Worm (Caenorhabditis elegans) whole organism, mixed stage, embryonic: Measurements from ENCODE around the gene K10C2.8.

Experiments
- M03D4.4 ChIP-seq: sonication (generic microtip); optimal IDR thresholded peaks from 2 replicates; lab custom pipeline; 2017; ENCODE audit warnings: mild to moderate bottlenecking, missing genetic modification characterization, missing compliant biosample characterization
- blmp-1 ChIP-seq: fragments of 150-350 bp; optimal IDR thresholded peaks from 2 replicates; lab custom pipeline; 2014; ENCODE audit warnings: missing biosample characterization, missing genetic modification characterization
- ceh-39 ChIP-seq: fragments of 150-350 bp; optimal IDR thresholded peaks from 2 replicates; lab custom pipeline; 2014; ENCODE audit warnings: missing biosample characterization, missing genetic modification characterization
- ces-1 ChIP-seq: fragments of 150-350 bp; optimal IDR thresholded peaks from 2 replicates; lab custom pipeline; 2014; ENCODE audit warnings: missing biosample characterization, missing genetic modification reagents, missing genetic modification characterization
- cnd-1 ChIP-seq: fragments of 200-800 bp; sonication (Bioruptor generic); optimal IDR thresholded peaks from 2 replicates; lab custom pipeline; 2018; ENCODE audit warnings: mild to moderate bottlenecking, missing genetic modification characterization, missing compliant biosample characterization
- drap-1 ChIP-seq: fragments of 200-800 bp; sonication (Bioruptor generic); optimal IDR thresholded peaks from 3 replicates; lab custom pipeline; 2018; ENCODE audit warnings: mild to moderate bottlenecking, missing genetic modification characterization, missing compliant biosample characterization
- elt-1 ChIP-seq: sonication (generic microtip); optimal IDR thresholded peaks from 2 replicates; lab custom pipeline; 2017; ENCODE audit warnings: missing genetic modification characterization, mild to moderate bottlenecking, missing compliant biosample characterization, antibody characterized with exemption, moderate library complexity, borderline replicate concordance; ENCODE audit not compliant: insufficient read depth
- elt-3 ChIP-seq: fragments of 150-350 bp; optimal IDR thresholded peaks from 2 replicates; lab custom pipeline; 2014; ENCODE audit warnings: missing biosample characterization, missing genetic modification characterization
- flh-1 ChIP-seq: fragments of 200-800 bp; sonication (Bioruptor generic); optimal IDR thresholded peaks from 2 replicates; lab custom pipeline; 2018; ENCODE audit warnings: mild to moderate bottlenecking, missing genetic modification characterization, moderate library complexity, missing compliant biosample characterization
- ham-2 ChIP-seq: fragments of 200-800 bp; sonication (Bioruptor generic); optimal IDR thresholded peaks from 2 replicates; lab custom pipeline; 2018; ENCODE audit warnings: mild to moderate bottlenecking, missing genetic modification characterization, missing compliant biosample characterization
- hlh-1 ChIP-seq: fragments of 150-350 bp; optimal IDR thresholded peaks from 2 replicates; lab custom pipeline; 2014; ENCODE audit warnings: missing biosample characterization, missing genetic modification reagents, missing genetic modification characterization
- lin-32 ChIP-seq: fragments of 200-800 bp; sonication (Bioruptor generic); optimal IDR thresholded peaks from 2 replicates; lab custom pipeline; 2018; ENCODE audit warnings: mild to moderate bottlenecking, missing genetic modification characterization, missing compliant biosample characterization
- lsy-2 ChIP-seq: fragments of 150-350 bp; optimal IDR thresholded peaks from 2 replicates; lab custom pipeline; 2014; ENCODE audit warnings: missing biosample characterization, missing genetic modification characterization
- mab-5 ChIP-seq: fragments of 150-350 bp; optimal IDR thresholded peaks from 2 replicates; lab custom pipeline; 2014; ENCODE audit warnings: missing biosample characterization, missing genetic modification characterization
- mep-1 ChIP-seq: fragments of 150-350 bp; optimal IDR thresholded peaks from 2 replicates; lab custom pipeline; 2017; ENCODE audit warnings: missing biosample characterization, missing genetic modification reagents, missing genetic modification characterization, inconsistent platforms
- mls-2 ChIP-seq: sonication (generic microtip); optimal IDR thresholded peaks from 2 replicates; lab custom pipeline; 2016; ENCODE audit warnings: mild to moderate bottlenecking, missing genetic modification characterization, moderate library complexity, missing compliant biosample characterization
- nhr-12 ChIP-seq: fragments of 150-350 bp; optimal IDR thresholded peaks from 2 replicates; lab custom pipeline; 2014; ENCODE audit warnings: missing biosample characterization, missing genetic modification characterization
- nhr-2 ChIP-seq: fragments of 150-350 bp; optimal IDR thresholded peaks from 2 replicates; lab custom pipeline; 2014; ENCODE audit warnings: missing biosample characterization, missing genetic modification characterization
- nhr-237 ChIP-seq: fragments of 150-350 bp; optimal IDR thresholded peaks from 2 replicates; lab custom pipeline; 2014; ENCODE audit warnings: missing biosample characterization, missing genetic modification characterization
- nhr-28 ChIP-seq: fragments of 150-350 bp; optimal IDR thresholded peaks from 2 replicates; lab custom pipeline; 2014; ENCODE audit warnings: missing biosample characterization, missing genetic modification characterization
- nhr-76 ChIP-seq: sonication (generic microtip); optimal IDR thresholded peaks from 2 replicates; lab custom pipeline; 2017; ENCODE audit warnings: missing biosample characterization, missing genetic modification characterization
- pha-4 ChIP-seq: fragments of 150-350 bp; optimal IDR thresholded peaks from 2 replicates; lab custom pipeline; 2018; ENCODE audit warnings: missing biosample characterization, missing genetic modification reagents, missing genetic modification characterization
- sem-2 ChIP-seq: fragments of 200-800 bp; sonication (Bioruptor generic); optimal IDR thresholded peaks from 2 replicates; lab custom pipeline; 2018; ENCODE audit warnings: mild to moderate bottlenecking, missing genetic modification characterization, missing compliant biosample characterization
- snpc-4 ChIP-seq: fragments of 150-350 bp; optimal IDR thresholded peaks from 2 replicates; lab custom pipeline; 2014; ENCODE audit warnings: missing biosample characterization, missing genetic modification characterization
- sptf-1 ChIP-seq: sonication (generic microtip); optimal IDR thresholded peaks from 2 replicates; lab custom pipeline; 2017; ENCODE audit warnings: mild to moderate bottlenecking, missing genetic modification characterization, moderate library complexity, missing compliant biosample characterization
- tbx-8 ChIP-seq: fragments of 200-800 bp; sonication (Bioruptor generic); optimal IDR thresholded peaks from 2 replicates; lab custom pipeline; 2018; ENCODE audit warnings: mild to moderate bottlenecking, missing genetic modification characterization, moderate library complexity, missing compliant biosample characterization
- unc-120 ChIP-seq: sonication (generic microtip); optimal IDR thresholded peaks from 2 replicates; lab custom pipeline; 2017; ENCODE audit warnings: missing genetic modification characterization, missing compliant biosample characterization; ENCODE audit not compliant: poor library complexity, severe bottlenecking
- unc-39 ChIP-seq: fragments of 150-350 bp; optimal IDR thresholded peaks from 2 replicates; lab custom pipeline; 2014; ENCODE audit warnings: missing biosample characterization, missing genetic modification characterization
- unc-62 ChIP-seq: fragments of 150-350 bp; optimal IDR thresholded peaks from 2 replicates; lab custom pipeline; 2014; ENCODE audit warnings: missing biosample characterization, missing genetic modification reagents, missing genetic modification characterization
- zip-8 ChIP-seq: fragments of 150-350 bp; optimal IDR thresholded peaks from 2 replicates; lab custom pipeline; 2014; ENCODE audit warnings: missing biosample characterization, missing genetic modification characterization
- ztf-11 ChIP-seq: fragments of 150-350 bp; optimal IDR thresholded peaks from 2 replicates; lab custom pipeline; 2014; ENCODE audit warnings: missing biosample characterization, missing genetic modification characterization

The K10C2.8 gene

DNA sequence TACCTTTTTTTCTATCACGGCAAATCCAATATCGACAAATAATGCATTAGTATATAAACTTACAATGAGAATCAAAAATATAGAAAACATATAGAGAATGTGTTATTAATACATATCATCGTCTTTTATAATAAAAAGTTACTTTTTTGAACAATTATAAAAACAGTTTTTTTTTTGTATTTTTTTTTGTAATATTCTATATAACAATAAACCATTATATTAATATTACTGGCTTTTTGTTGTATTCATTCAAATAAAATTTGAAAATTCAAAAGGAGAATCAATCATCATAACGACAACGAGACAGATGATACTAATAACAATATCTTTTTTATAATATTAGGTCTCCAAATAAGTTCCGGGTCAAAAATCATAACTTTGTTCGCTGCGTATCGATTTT is at the start of gene K10C2.8:
Gene K10C2.8, minus strand, starts transcription at position 101 of the 400 bp plus-strand sequence.
- no peak for TF ChIP-seq M03D4.4 (tag; lab: Kevin White, UChicago)
- TF ChIP-seq zip-8 (tag; lab: Kevin White, UChicago), result no peak
- TF ChIP-seq unc-120 (tag; lab: Kevin White, UChicago), result no peak
- no peak for TF ChIP-seq blmp-1 (tag; lab: Kevin White, UChicago)
- TF ChIP-seq nhr-237, result no peak
- no peak for TF ChIP-seq sptf-1
- no peak for TF ChIP-seq nhr-2 (tag; lab: Kevin White, UChicago)
- no peak for TF ChIP-seq cnd-1
- TF ChIP-seq sem-2 (GFP tag; lab: Kevin White, UChicago), result no peak
- TF ChIP-seq hlh-1, result no peak
- TF ChIP-seq mab-5, result no peak
- no peak for TF ChIP-seq mep-1 (tag; lab: Kevin White, UChicago)

DNA sequence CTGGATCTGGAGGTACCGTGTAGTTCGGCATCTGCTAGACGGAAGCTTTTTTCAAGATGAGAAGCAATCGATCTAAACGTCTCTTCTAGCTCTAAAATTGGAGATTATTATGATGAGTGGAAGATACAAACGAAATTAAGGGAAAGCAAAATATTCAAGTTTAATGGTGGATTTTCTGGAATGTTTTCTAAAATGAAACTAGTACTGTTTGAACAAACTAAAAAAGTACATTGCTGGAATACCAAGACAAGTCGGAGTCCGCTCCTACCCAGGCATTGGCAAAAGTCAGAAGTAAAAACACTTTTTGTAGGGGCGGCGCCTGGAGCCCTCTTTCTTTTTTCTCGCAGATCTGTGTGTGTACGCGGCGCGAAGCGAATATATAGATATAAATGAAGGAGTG is 47.3 kb upstream of the K10C2.8 start, which contains the start of gene gar-1:
Gene gar-1, minus strand, starts transcription at position 101 of the 400 bp plus-strand sequence.
- TF ChIP-seq mep-1 (tag; lab: Kevin White, UChicago) (no peak), unc-120 (tag; lab: Kevin White, UChicago) (no peak), elt-3 (tag; lab: Kevin White, UChicago) (no peak), ces-1 (GFP tag; lab: Kevin White, UChicago) (no peak), ham-2 (GFP tag; lab: Kevin White, UChicago) (no peak), nhr-76 (no peak), nhr-28 (tag; lab: Kevin White, UChicago) (no peak), ceh-39 (tag; lab: Kevin White, UChicago) (no peak), nhr-2 (tag; lab: Kevin White, UChicago) (no peak), mls-2 (no peak), flh-1 (GFP tag; lab: Kevin White, UChicago) (no peak)

DNA sequence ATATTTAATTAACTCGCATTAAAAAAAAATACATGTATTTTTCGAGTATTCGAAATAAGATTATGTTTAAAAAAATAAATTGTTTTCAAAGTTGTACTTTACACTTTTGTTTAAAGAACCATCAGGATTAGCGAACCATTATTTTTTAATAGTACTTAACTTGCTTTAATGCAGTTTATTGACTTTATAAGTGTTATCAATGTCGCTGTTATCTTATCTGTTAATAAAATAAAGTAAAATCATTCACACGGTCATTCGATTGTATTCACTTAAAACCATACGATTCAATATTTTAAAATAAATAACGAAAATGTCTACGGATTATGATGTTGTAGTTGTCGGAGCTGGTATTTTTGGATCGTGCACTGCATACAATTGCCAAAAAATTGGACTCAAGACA is 39.1 kb upstream of the K10C2.8 start, which contains the start of gene C15B12.1:
Gene C15B12.1, plus strand, starts transcription at position 271 of the 400 bp plus-strand sequence.
- TF ChIP-seq nhr-28 (tag; lab: Kevin White, UChicago) (no peak), blmp-1 (tag; lab: Kevin White, UChicago) (no peak), elt-1 (tag; lab: Kevin White, UChicago) (no peak), lin-32 (no peak), nhr-12 (tag; lab: Kevin White, UChicago) (no peak), hlh-1 (no peak), unc-62 (GFP tag; lab: Kevin White, UChicago) (no peak), unc-39 (tag; lab: Kevin White, UChicago) (no peak), mep-1 (tag; lab: Kevin White, UChicago) (no peak), mls-2 (no peak), sem-2 (GFP tag; lab: Kevin White, UChicago) (no peak), flh-1 (GFP tag; lab: Kevin White, UChicago) (no peak), unc-120 (tag; lab: Kevin White, UChicago) (no peak), tbx-8 (no peak), ham-2 (GFP tag; lab: Kevin White, UChicago) (no peak), nhr-2 (tag; lab: Kevin White, UChicago) (no peak), pha-4 (tag; lab: Kevin White, UChicago) (no peak), nhr-76 (no peak), ceh-39 (tag; lab: Kevin White, UChicago) (no peak), lsy-2 (tag; lab: Kevin White, UChicago) (no peak)

DNA sequence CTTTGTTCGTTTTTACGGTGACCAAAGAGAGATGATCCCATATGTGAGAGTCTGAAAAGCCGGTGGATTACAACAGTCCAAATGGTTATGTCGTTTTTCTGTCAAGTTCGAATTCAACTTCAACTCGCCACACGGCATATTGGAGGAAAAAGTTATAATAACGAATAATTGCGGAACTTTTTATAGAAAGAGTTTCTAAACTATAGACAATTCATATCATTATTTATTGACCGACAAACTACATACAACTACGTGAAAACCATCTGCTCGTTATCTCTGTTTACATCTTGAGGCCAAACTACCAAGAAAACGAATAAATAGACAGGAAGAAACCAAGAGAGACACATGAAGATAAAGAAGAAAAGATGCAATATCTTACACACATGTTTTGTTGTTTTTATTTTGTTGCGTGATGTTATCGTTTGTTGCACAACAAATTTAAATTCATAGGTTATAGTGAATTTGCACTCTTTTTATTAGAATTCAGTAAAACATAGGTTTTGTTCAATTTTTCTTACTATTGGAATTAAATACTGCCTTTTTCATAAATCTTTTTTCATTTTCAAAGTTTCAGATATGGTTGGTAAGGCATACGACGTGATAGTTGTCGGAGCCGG is 36.4 kb upstream of the K10C2.8 start, which contains the start of the genes C15B12.4 and C15B12.8:
Gene C15B12.4, minus strand, starts transcription at position 51 of the 617 bp plus-strand sequence.
Gene C15B12.8, plus strand, starts transcription at position 567 of the 617 bp plus-strand sequence.
- no peak for TF ChIP-seq unc-62 (GFP tag; lab: Kevin White, UChicago)
- TF ChIP-seq nhr-12 (tag; lab: Kevin White, UChicago), result no peak
- no peak for TF ChIP-seq nhr-2 (tag; lab: Kevin White, UChicago)
- TF ChIP-seq mab-5, result no peak
- TF ChIP-seq unc-39 (tag; lab: Kevin White, UChicago), result no peak
- TF ChIP-seq sptf-1, result no peak
- TF ChIP-seq flh-1 (GFP tag; lab: Kevin White, UChicago), result no peak
- no peak for TF ChIP-seq snpc-4 (tag; lab: Kevin White, UChicago)
- TF ChIP-seq ztf-11, result no peak
- TF ChIP-seq ceh-39 (tag; lab: Kevin White, UChicago), result no peak
- no peak for TF ChIP-seq mls-2
- TF ChIP-seq elt-1 (tag; lab: Kevin White, UChicago), result no peak
- TF ChIP-seq drap-1 (GFP tag; lab: Kevin White, UChicago), result no peak
- no peak for TF ChIP-seq hlh-1
- TF ChIP-seq nhr-237, result no peak
- TF ChIP-seq mep-1 (tag; lab: Kevin White, UChicago), result no peak
